Worm (Caenorhabditis elegans) whole organism, late embryonic: ENCODE measurements around the gene dnj-19.
"Not testable (repeated sequence)": the region's sequence is repeated elsewhere in the genome, so short reads cannot be mapped to it uniquely, and the experiment has no call there.

Experiments used
- F13H6.1 ChIP-seq: sonication (generic microtip); optimal IDR thresholded peaks from 2 replicates; lab custom pipeline; 2016; ENCODE audit warnings: missing genetic modification characterization, missing compliant biosample characterization
- ceh-18 ChIP-seq: sonication (generic microtip); optimal IDR thresholded peaks from 2 replicates; lab custom pipeline; 2016; ENCODE audit warnings: missing genetic modification characterization, missing compliant biosample characterization
- ceh-19 ChIP-seq: fragments of 200-800 bp; sonication (Bioruptor generic); optimal IDR thresholded peaks from 2 replicates; lab custom pipeline; 2018; ENCODE audit warnings: mild to moderate bottlenecking, missing genetic modification characterization, missing compliant biosample characterization
- ceh-22 ChIP-seq: sonication (generic microtip); optimal IDR thresholded peaks from 2 replicates; lab custom pipeline; 2017; ENCODE audit warnings: missing biosample characterization, missing genetic modification characterization
- ceh-24 ChIP-seq: sonication (generic microtip); optimal IDR thresholded peaks from 2 replicates; lab custom pipeline; 2016; ENCODE audit warnings: mild to moderate bottlenecking, missing genetic modification characterization, missing compliant biosample characterization
- ceh-30 ChIP-seq: fragments of 150-350 bp; optimal IDR thresholded peaks from 2 replicates; lab custom pipeline; 2014; ENCODE audit warnings: missing biosample characterization, missing genetic modification characterization
- ceh-48 ChIP-seq: sonication (generic microtip); optimal IDR thresholded peaks from 2 replicates; lab custom pipeline; 2016; ENCODE audit warnings: missing genetic modification characterization, inconsistent platforms, missing compliant biosample characterization
- ceh-6 ChIP-seq: fragments of 200-800 bp; sonication (Bioruptor generic); optimal IDR thresholded peaks from 2 replicates; lab custom pipeline; 2018; ENCODE audit warnings: mild to moderate bottlenecking, missing genetic modification characterization, missing compliant biosample characterization
- che-1 ChIP-seq: sonication (generic microtip); optimal IDR thresholded peaks from 2 replicates; lab custom pipeline; 2016; ENCODE audit warnings: mild to moderate bottlenecking, missing genetic modification characterization, missing compliant biosample characterization
- ets-4 ChIP-seq: sonication (generic microtip); optimal IDR thresholded peaks from 2 replicates; lab custom pipeline; 2016; ENCODE audit warnings: missing genetic modification characterization, missing compliant biosample characterization
- fax-1 ChIP-seq: sonication (generic microtip); optimal IDR thresholded peaks from 2 replicates; lab custom pipeline; 2016; ENCODE audit warnings: missing genotype, missing genetic modification characterization, missing compliant biosample characterization
- fkh-6 ChIP-seq: sonication (generic microtip); optimal IDR thresholded peaks from 2 replicates; lab custom pipeline; 2016; ENCODE audit warnings: missing genetic modification characterization, missing compliant biosample characterization
- gmeb-2 ChIP-seq: sonication (generic microtip); optimal IDR thresholded peaks from 2 replicates; lab custom pipeline; 2016; ENCODE audit warnings: missing genetic modification characterization, inconsistent platforms, missing compliant biosample characterization
- hlh-15 ChIP-seq: sonication (generic microtip); optimal IDR thresholded peaks from 2 replicates; lab custom pipeline; 2016; ENCODE audit warnings: missing genetic modification characterization, missing compliant biosample characterization
- hlh-30 ChIP-seq: sonication (generic microtip); optimal IDR thresholded peaks from 2 replicates; lab custom pipeline; 2017; ENCODE audit warnings: antibody characterized with exemption, missing genetic modification characterization, missing compliant biosample characterization; ENCODE audit not compliant: insufficient read depth
- hlh-6 ChIP-seq: sonication (generic microtip); optimal IDR thresholded peaks from 2 replicates; lab custom pipeline; 2016; ENCODE audit warnings: missing genotype, missing genetic modification characterization, missing compliant biosample characterization
- lin-11 ChIP-seq: fragments of 200-800 bp; sonication (Bioruptor generic); optimal IDR thresholded peaks from 2 replicates; lab custom pipeline; 2018; ENCODE audit warnings: mild to moderate bottlenecking, missing genetic modification characterization, missing compliant biosample characterization
- mec-3 ChIP-seq: sonication (generic microtip); optimal IDR thresholded peaks from 2 replicates; lab custom pipeline; 2016; ENCODE audit warnings: borderline replicate concordance, missing genetic modification characterization, missing compliant biosample characterization
- nfya-1 ChIP-seq: sonication (generic microtip); optimal IDR thresholded peaks from 2 replicates; lab custom pipeline; 2017; ENCODE audit warnings: missing genetic modification characterization, mild to moderate bottlenecking, missing compliant biosample characterization, antibody characterized with exemption, moderate library complexity
- pag-3 ChIP-seq: sonication (generic microtip); optimal IDR thresholded peaks from 2 replicates; lab custom pipeline; 2016; ENCODE audit warnings: missing compliant biosample characterization, missing genetic modification characterization, borderline replicate concordance
- pat-9 ChIP-seq: fragments of 200-800 bp; sonication (Bioruptor generic); optimal IDR thresholded peaks from 2 replicates; lab custom pipeline; 2018; ENCODE audit warnings: mild to moderate bottlenecking, missing genetic modification characterization, moderate library complexity, missing compliant biosample characterization
- pax-1 ChIP-seq: fragments of 150-350 bp; optimal IDR thresholded peaks from 2 replicates; lab custom pipeline; 2014; ENCODE audit warnings: missing biosample characterization, missing genetic modification characterization
- pha-2 ChIP-seq: sonication (generic microtip); optimal IDR thresholded peaks from 2 replicates; lab custom pipeline; 2017; ENCODE audit warnings: mild to moderate bottlenecking, missing genetic modification characterization, missing compliant biosample characterization
- pqm-1 ChIP-seq: sonication (generic microtip); optimal IDR thresholded peaks from 2 replicates; lab custom pipeline; 2016; ENCODE audit warnings: missing genetic modification characterization, missing compliant biosample characterization
- pros-1 ChIP-seq: fragments of 150-350 bp; optimal IDR thresholded peaks from 2 replicates; lab custom pipeline; 2014; ENCODE audit warnings: missing biosample characterization, missing genetic modification reagents, missing genetic modification characterization
- ref-2 ChIP-seq: sonication (generic microtip); optimal IDR thresholded peaks from 2 replicates; lab custom pipeline; 2016; ENCODE audit warnings: missing genetic modification characterization, missing compliant biosample characterization
- rnt-1 ChIP-seq: sonication (generic microtip); optimal IDR thresholded peaks from 2 replicates; lab custom pipeline; 2016; ENCODE audit warnings: missing genetic modification characterization, missing compliant biosample characterization
- sdc-2 ChIP-seq: sonication (generic microtip); optimal IDR thresholded peaks from 2 replicates; lab custom pipeline; 2016; ENCODE audit warnings: missing genotype, missing genetic modification characterization, missing compliant biosample characterization
- sox-2 ChIP-seq: fragments of 200-800 bp; sonication (Bioruptor generic); IDR thresholded peaks from 2 replicates; pipeline ENCODE4 v1.3.6; 2022; ENCODE audit warnings: missing genetic modification reagents, missing genetic modification characterization, missing compliant biosample characterization
- sox-4 ChIP-seq: sonication (generic microtip); optimal IDR thresholded peaks from 2 replicates; lab custom pipeline; 2017; ENCODE audit warnings: mild to moderate bottlenecking, missing genetic modification characterization, inconsistent platforms, missing compliant biosample characterization
- unc-55 ChIP-seq: sonication (generic microtip); optimal IDR thresholded peaks from 2 replicates; lab custom pipeline; 2017; ENCODE audit warnings: missing biosample characterization, missing genetic modification reagents, missing genetic modification characterization
- unc-86 ChIP-seq: sonication (generic microtip); optimal IDR thresholded peaks from 2 replicates; lab custom pipeline; 2016; ENCODE audit warnings: missing genetic modification characterization, missing compliant biosample characterization
- ztf-16 ChIP-seq: sonication (generic microtip); optimal IDR thresholded peaks from 2 replicates; lab custom pipeline; 2017; ENCODE audit warnings: missing genetic modification characterization, missing compliant biosample characterization

dnj-19 gene

ce11 chrV:5488766-5489165 lies 15.9 kb downstream of the dnj-19 start, which contains the start of gene grl-18:
TSS of gene grl-18 (minus strand) at chrV:5488866.
- TF ChIP-seq F13H6.1: no peak
- TF ChIP-seq pat-9 (tag; lab: Kevin White, UChicago): no peak
- no peak for TF ChIP-seq lin-11 (tag; lab: Kevin White, UChicago)
- no peak for TF ChIP-seq pax-1 (tag; lab: Kevin White, UChicago)
- TF ChIP-seq ref-2: no peak
- no peak for TF ChIP-seq ets-4 (tag; lab: Kevin White, UChicago)
- no peak for TF ChIP-seq pag-3 (tag; lab: Kevin White, UChicago)
- no peak for TF ChIP-seq nfya-1 (tag; lab: Kevin White, UChicago)
- TF ChIP-seq, all 69 proteins: peak for 0

ce11 chrV:5487180-5487579 lies 17.5 kb downstream of the dnj-19 start:
- no peak for TF ChIP-seq sox-2
- TF ChIP-seq ceh-6 (GFP tag; lab: Kevin White, UChicago): no peak
- TF ChIP-seq ref-2: no peak
- no peak for TF ChIP-seq pqm-1 (tag; lab: Kevin White, UChicago)
- no peak for TF ChIP-seq ceh-22 (tag; lab: Kevin White, UChicago)
- no peak for TF ChIP-seq rnt-1 (tag; lab: Kevin White, UChicago)
- no peak for TF ChIP-seq ceh-19 (GFP tag; lab: Kevin White, UChicago)
- no peak for TF ChIP-seq F13H6.1
- no peak for TF ChIP-seq sdc-2 (tag; lab: Kevin White, UChicago)
- TF ChIP-seq che-1: no peak
- TF ChIP-seq ztf-16: no peak
- no peak for TF ChIP-seq fax-1

DNA sequence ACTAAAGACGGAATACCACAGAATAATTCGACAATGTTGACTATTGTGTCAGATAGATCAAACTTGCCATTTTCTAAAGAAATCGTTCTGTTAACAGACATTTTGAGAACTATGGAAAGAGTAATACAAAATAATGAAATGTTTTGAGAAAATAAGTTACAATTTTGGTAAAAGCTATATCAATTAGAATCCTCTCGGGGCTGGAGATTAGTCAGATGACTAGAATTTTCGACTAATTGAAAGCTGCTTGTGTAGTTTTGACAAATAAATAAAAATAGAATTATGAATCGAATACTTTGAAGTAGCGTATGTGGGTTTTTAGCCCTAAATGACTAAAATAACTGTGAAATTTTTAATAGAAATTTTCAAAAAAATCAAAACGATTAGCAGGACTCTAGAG lies 19.8 kb downstream of the dnj-19 start, which contains the start of gene srg-65:
Gene srg-65 (minus strand): TSS at position 101 of the 400 bp plus-strand sequence.
- TF ChIP-seq ceh-18 (tag; lab: Kevin White, UChicago): no peak
- no peak for TF ChIP-seq lin-11 (tag; lab: Kevin White, UChicago)
- no peak for TF ChIP-seq ref-2

DNA sequence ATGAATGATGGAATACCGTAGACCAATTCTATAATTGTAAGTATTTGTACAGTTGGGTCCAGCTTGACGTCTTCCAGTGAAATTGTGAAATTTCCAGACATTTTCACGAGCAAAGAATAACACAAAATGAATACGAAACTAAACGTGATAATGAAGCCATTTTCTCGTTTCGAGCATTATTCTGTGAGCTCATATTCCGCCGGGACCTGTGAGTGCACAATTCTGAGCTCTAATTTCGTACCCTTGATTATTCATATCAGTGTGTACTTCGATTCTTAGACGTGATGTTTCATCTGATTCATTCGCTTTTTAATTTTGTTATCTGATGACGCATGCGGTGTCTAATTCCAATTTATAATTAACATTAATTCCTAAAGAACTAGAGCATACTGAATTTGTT lies 22.3 kb downstream of the dnj-19 start, which contains the start of gene srg-66:
Gene srg-66 (minus strand): TSS at position 101 of the 400 bp plus-strand sequence.
- TF ChIP-seq ztf-16 (no peak), hlh-15 (tag; lab: Kevin White, UChicago) (no peak), unc-86 (tag; lab: Kevin White, UChicago) (no peak), pha-2 (no peak), gmeb-2 (tag; lab: Kevin White, UChicago) (no peak), sox-4 (tag; lab: Kevin White, UChicago) (no peak), ceh-22 (tag; lab: Kevin White, UChicago) (no peak), unc-55 (GFP tag; lab: Kevin White, UChicago) (no peak), fkh-6 (tag; lab: Kevin White, UChicago) (no peak), ets-4 (tag; lab: Kevin White, UChicago) (no peak), pros-1 (tag; lab: Kevin White, UChicago) (no peak), sox-2 (no peak), mec-3 (tag; lab: Kevin White, UChicago) (no peak)

ce11 chrV:5477719-5478118 lies 26.9 kb downstream of the dnj-19 start:
- no peak for TF ChIP-seq hlh-30
- TF ChIP-seq ceh-48 (tag; lab: Kevin White, UChicago): peak; percentile 29

ce11 chrV:5470930-5471329 lies 33.7 kb downstream of the dnj-19 start, which contains the start of gene ZC317.7:
TSS of gene ZC317.7 (minus strand) at chrV:5471030.
- not testable (repeated sequence) for TF ChIP-seq hlh-6; ceh-30 (tag; lab: Kevin White, UChicago); ceh-24 (tag; lab: Kevin White, UChicago)
